Fruit fly (Drosophila melanogaster): ENCODE data around the gene CG42556.

DNA sequence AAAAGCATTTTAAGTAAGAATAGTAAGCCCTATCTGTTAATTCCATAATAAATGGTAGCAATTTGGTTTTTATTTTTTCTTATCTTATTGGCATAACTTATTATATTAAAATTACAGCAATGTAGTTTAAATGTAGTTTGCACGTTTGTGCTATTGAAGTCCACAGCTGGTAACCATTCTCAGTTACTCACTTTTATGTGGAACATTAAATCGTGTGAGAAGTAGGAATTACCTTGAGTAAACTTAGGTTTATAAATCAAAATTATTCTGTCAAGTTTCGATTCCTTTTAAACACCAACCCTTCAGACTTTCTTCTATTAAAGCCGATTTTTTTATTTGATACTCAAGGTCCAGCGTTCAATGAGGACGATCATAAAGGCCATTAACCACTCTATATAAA is at the start of gene CG42556:
- TF ChIP-seq tj (GFP tag; optimal IDR thresholded peaks at IDR 0.05) (no peak), CG14711 (tag; optimal IDR thresholded peaks at IDR 0.05) (no peak), kay (GFP tag; ENCODE audit: borderline replicate concordance) (no peak), Clk (GFP tag; optimal IDR thresholded peaks at IDR 0.05) (no peak), CG1620 (GFP tag; optimal IDR thresholded peaks at IDR 0.05) (no peak), cic (GFP tag; optimal IDR thresholded peaks at IDR 0.05) (no peak)

Measured in whole organism, adult.